Fruit fly (Drosophila melanogaster) whole organism: ENCODE results near the gene CG14258.

ENCODE experiments used
- CG8478 ChIP-seq: fragments of >200 bp; optimal IDR thresholded peaks from 2 replicates; lab custom pipeline; 2018; ENCODE audit warnings: inconsistent platforms
- Dll ChIP-seq: fragments of >200 bp; optimal IDR thresholded peaks from 2 replicates; lab custom pipeline; 2017
- EcR ChIP-seq, 2 experiments: fragments of >200 bp; optimal IDR thresholded peaks; 2 replicates each; lab custom pipeline; 2017; ENCODE audit warnings: missing biosample characterization in 2 of 2, missing genetic modification characterization in 2 of 2, missing genetic modification reagents in 2 of 2
- pan ChIP-seq: fragments of >200 bp; optimal IDR thresholded peaks from 2 replicates; lab custom pipeline; 2017
- psq ChIP-seq: fragments of >200 bp; optimal IDR thresholded peaks from 2 replicates; lab custom pipeline; 2017
- usp ChIP-seq: fragments of >200 bp; optimal IDR thresholded peaks from 2 replicates; lab custom pipeline; 2017; ENCODE audit warnings: missing biosample characterization, missing genetic modification characterization, mixed read lengths

DNA sequence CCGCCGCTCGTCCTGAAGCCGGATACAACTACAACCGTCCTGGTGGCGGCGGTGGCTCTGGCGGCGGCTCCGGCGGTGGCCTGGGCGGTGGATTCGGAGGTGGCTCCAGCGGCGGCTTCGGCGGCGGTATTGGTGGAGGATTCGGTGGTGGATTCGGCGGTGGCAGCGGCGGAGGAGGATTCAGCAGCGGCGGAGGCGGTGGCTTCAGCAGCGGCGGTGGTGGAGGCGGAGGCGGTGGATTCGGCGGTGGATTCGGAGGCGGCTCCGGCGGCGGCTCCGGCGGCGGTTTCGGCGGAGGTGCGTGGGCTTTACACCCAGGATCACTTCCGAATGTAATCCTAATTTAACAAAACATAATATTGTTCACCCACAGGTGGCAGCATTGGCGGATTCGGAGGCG is 43.4 kb upstream of the CG14258 start:
- no peak for TF ChIP-seq usp
- TF ChIP-seq CG8478 (lab: Kevin White, UChicago) = no peak
- no peak for TF ChIP-seq Dll (lab: Kevin White, UChicago)
- TF ChIP-seq psq (lab: Kevin White, UChicago) = no peak
- no peak for TF ChIP-seq pan
- TF ChIP-seq EcR (GFP tag; optimal IDR thresholded peaks at IDR 0.05; lab: Kevin White, UChicago) = no peak
